Fruit fly (Drosophila melanogaster) whole organism, wandering third instar larva: ENCODE measurements around the gene f.

ENCODE experiments used
- Jra ChIP-seq: sonication (Bioruptor generic); optimal IDR thresholded peaks from 2 replicates; lab custom pipeline; 2016; ENCODE audit warnings: missing biosample characterization, missing genetic modification characterization
- Rel ChIP-seq, 2 experiments: fragments of 200-800 bp; sonication (Bioruptor generic) in 1 of 2; optimal IDR thresholded peaks; 2 replicates in 1 of 2; 3 replicates in 1 of 2; lab custom pipeline; 2016 to 2019; ENCODE audit warnings: mild to moderate bottlenecking in 2 of 2, missing biosample characterization in 2 of 2, missing genetic modification characterization in 2 of 2, moderate library complexity in 1 of 2
- woc ChIP-seq: sonication (Bioruptor generic); optimal IDR thresholded peaks from 2 replicates; lab custom pipeline; 2016; ENCODE audit warnings: missing biosample characterization, mild to moderate bottlenecking, missing genetic modification characterization

dm6 chrX:17305544-17305943 is 72.8 kb downstream of the f start:
- no peak for TF ChIP-seq Jra (GFP tag; lab: Kevin White, UChicago)
- TF ChIP-seq woc = no peak
- no peak for TF ChIP-seq Rel (GFP tag; optimal IDR thresholded peaks at IDR 0.05; lab: Kevin White, UChicago)
- no peak for TF ChIP-seq Rel (tag; optimal IDR thresholded peaks at IDR 0.05; lab: Kevin White, UChicago)
